Worm (Caenorhabditis elegans): ENCODE data around the gene F47F2.1.

The F47F2.1 gene

DNA sequence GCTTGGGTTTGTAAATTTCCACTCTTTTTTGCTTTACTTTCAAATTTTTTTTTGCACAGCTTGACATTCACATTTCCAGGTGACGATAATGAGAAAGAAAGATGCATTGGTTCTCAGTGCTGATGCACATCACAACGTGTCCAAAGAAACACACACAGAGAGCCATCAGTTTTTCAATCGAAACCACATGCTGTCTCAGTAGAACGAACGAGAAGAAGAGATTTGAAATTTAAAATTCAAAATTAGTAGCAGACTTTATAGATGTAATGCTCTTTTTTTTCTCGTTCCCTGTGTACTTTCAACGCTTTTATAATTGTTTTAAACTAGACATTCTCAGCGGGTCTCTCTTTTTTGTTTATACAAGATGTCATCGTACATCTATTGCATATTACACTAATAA is 59.1 kb downstream of the F47F2.1 start:
- TF ChIP-seq lim-6 (tag; optimal IDR thresholded peaks at IDR 0.05) (no peak), pag-3 (tag; optimal IDR thresholded peaks at IDR 0.05; ENCODE audit: borderline replicate concordance) (no peak), nhr-232 (tag; optimal IDR thresholded peaks at IDR 0.05) (no peak), ceh-18 (tag; optimal IDR thresholded peaks at IDR 0.05) (no peak), K09A11.1 (tag; optimal IDR thresholded peaks at IDR 0.05; ENCODE audit: insufficient read depth) (no peak), K02D7.2 (tag; optimal IDR thresholded peaks at IDR 0.05) (no peak), ama-1 (optimal IDR thresholded peaks at IDR 0.05) (no peak), hlh-13 (GFP tag; optimal IDR thresholded peaks at IDR 0.05) (no peak), ceh-19 (GFP tag; optimal IDR thresholded peaks at IDR 0.05) (no peak), unc-86 (tag; optimal IDR thresholded peaks at IDR 0.05) (no peak), C08G9.2 (tag; optimal IDR thresholded peaks at IDR 0.05) (no peak), pat-9 (tag; optimal IDR thresholded peaks at IDR 0.05) (no peak), sox-4 (tag; optimal IDR thresholded peaks at IDR 0.05) (no peak), pros-1 (tag; optimal IDR thresholded peaks at IDR 0.05) (no peak), che-1 (tag; optimal IDR thresholded peaks at IDR 0.05) (no peak)

DNA sequence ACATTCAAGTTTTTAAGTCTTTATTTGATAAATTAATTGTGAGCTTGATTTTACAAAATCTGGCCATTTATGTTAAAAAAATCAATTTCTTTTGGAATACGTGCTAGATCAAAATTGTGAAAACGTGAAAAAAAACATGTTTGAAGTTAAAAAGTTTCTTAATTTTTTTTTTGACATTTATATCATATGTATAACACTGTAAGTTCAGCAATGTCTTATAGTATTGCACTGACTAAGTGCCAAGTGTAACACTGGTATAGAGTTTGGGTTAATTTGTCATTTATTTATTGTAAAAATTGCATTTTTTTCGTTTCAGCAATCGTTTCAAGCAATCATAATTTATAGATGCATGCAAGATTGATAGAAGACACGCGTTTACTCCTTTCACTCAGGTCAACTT is 59.6 kb downstream of the F47F2.1 start:
- TF ChIP-seq F13H6.1 (tag; optimal IDR thresholded peaks at IDR 0.05) (no peak), gmeb-2 (tag; optimal IDR thresholded peaks at IDR 0.05) (no peak), sox-2 (GFP tag; IDR thresholded peaks at IDR 0.05) (no peak), odd-2 (tag; optimal IDR thresholded peaks at IDR 0.05) (no peak), hlh-30 (tag; optimal IDR thresholded peaks at IDR 0.05; ENCODE audit: insufficient read depth) (no peak), dmd-4 (tag; optimal IDR thresholded peaks at IDR 0.05; ENCODE audit: borderline replicate concordance) (no peak), ref-2 (tag; optimal IDR thresholded peaks at IDR 0.05) (no peak), pros-1 (tag; optimal IDR thresholded peaks at IDR 0.05) (no peak), fkh-10 (GFP tag; optimal IDR thresholded peaks at IDR 0.05) (no peak), sox-4 (tag; optimal IDR thresholded peaks at IDR 0.05) (no peak)

ce11 chrX:3938950-3939349 is 60.6 kb downstream of the F47F2.1 start, which contains the start of gene T19D2.3:
T19D2.3 (plus strand) TSS chrX:3939250.
- no peak for TF ChIP-seq F13H6.1 (tag; optimal IDR thresholded peaks at IDR 0.05)
- no peak for TF ChIP-seq pha-2 (tag; optimal IDR thresholded peaks at IDR 0.05)
- TF ChIP-seq lim-6 (tag; optimal IDR thresholded peaks at IDR 0.05): no peak
- no peak for TF ChIP-seq ceh-19 (GFP tag; optimal IDR thresholded peaks at IDR 0.05)
- TF ChIP-seq pha-4 (tag; optimal IDR thresholded peaks at IDR 0.05): no peak
- no peak for TF ChIP-seq dmd-4 (tag; optimal IDR thresholded peaks at IDR 0.05; ENCODE audit: borderline replicate concordance)
- no peak for TF ChIP-seq sox-4 (tag; optimal IDR thresholded peaks at IDR 0.05)
- TF ChIP-seq ceh-31 (tag; optimal IDR thresholded peaks at IDR 0.05): no peak
- TF ChIP-seq unc-86 (tag; optimal IDR thresholded peaks at IDR 0.05): no peak
- no peak for TF ChIP-seq pax-1 (tag; optimal IDR thresholded peaks at IDR 0.05)
- TF ChIP-seq fkh-10 (GFP tag; optimal IDR thresholded peaks at IDR 0.05): no peak
- TF ChIP-seq ceh-6 (GFP tag; optimal IDR thresholded peaks at IDR 0.05): no peak
- TF ChIP-seq eyg-1 (tag; optimal IDR thresholded peaks at IDR 0.05): no peak
- TF ChIP-seq syd-9 (tag; optimal IDR thresholded peaks at IDR 0.05): no peak
- no peak for TF ChIP-seq gmeb-2 (tag; optimal IDR thresholded peaks at IDR 0.05)
- no peak for TF ChIP-seq ceh-34 (tag; optimal IDR thresholded peaks at IDR 0.05)
- no peak for TF ChIP-seq nhr-11 (tag; optimal IDR thresholded peaks at IDR 0.05)
- TF ChIP-seq tbx-2 (tag; optimal IDR thresholded peaks at IDR 0.05): no peak

DNA sequence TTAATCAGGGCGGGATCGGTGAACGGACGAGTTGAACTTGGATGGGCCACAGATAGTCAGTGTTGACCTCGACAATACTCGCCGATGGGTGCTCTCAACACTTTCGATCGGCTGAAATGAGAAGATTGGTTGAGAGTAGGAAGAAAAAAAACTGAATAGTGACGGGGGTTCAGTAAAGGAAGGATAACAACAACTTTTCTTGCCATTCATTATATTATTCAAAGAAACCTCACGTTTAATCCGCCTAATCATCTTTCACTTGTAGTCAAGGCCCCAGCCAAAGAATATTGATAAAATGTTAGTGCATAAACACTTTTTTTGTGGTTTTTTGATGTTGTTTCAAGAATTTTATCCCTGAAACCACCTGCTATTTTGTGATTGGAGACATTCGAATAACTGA is 63.9 kb downstream of the F47F2.1 start, which contains the start of gene T19D2.13:
Gene T19D2.13, minus strand, starts transcription at position 101 of the 400 bp plus-strand sequence.
- no peak for TF ChIP-seq ref-2 (tag; optimal IDR thresholded peaks at IDR 0.05)
- no peak for TF ChIP-seq ceh-45 (GFP tag; IDR thresholded peaks at IDR 0.05)
- no peak for TF ChIP-seq ceh-22 (tag; optimal IDR thresholded peaks at IDR 0.05)
- TF ChIP-seq fkh-6 (tag; optimal IDR thresholded peaks at IDR 0.05): no peak
- TF ChIP-seq syd-9 (tag; optimal IDR thresholded peaks at IDR 0.05): no peak
- TF ChIP-seq nhr-232 (tag; optimal IDR thresholded peaks at IDR 0.05): no peak
- TF ChIP-seq ama-1 (optimal IDR thresholded peaks at IDR 0.05): no peak
- TF ChIP-seq pros-1 (tag; optimal IDR thresholded peaks at IDR 0.05): no peak
- TF ChIP-seq ztf-16 (tag; optimal IDR thresholded peaks at IDR 0.05): no peak
- no peak for TF ChIP-seq hlh-30 (tag; optimal IDR thresholded peaks at IDR 0.05; ENCODE audit: insufficient read depth)
